Worm (Caenorhabditis elegans): ENCODE measurements around the gene sec-6.

DNA sequence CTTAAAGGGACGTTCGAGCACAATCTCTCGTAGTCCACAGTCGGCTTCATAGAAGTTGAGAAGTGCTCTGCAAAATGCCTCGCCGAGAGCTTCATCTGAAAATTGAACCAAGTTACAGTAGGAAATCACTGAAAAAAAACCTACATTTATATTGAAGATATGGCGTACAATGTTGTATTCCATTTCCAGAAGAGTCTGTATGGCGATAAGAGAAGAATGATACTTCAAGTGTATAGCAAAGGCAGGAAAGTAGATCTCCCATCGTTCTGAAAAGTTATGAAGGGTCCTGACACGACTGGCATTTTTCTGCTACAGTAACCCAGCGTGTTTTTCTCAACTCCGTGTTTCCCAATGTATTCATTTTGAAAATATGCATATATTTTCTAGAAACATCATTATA, 24.9 kb downstream of the sec-6 start:
- TF ChIP-seq him-1 (tag; optimal IDR thresholded peaks at IDR 0.05): no peak
- TF ChIP-seq dao-5 (tag; optimal IDR thresholded peaks at IDR 0.05): no peak
- TF ChIP-seq W03F9.2 (tag; optimal IDR thresholded peaks at IDR 0.05): no peak
